Fruit fly (Drosophila melanogaster): Measurements from ENCODE around the gene CG43658.

The CG43658 gene

DNA sequence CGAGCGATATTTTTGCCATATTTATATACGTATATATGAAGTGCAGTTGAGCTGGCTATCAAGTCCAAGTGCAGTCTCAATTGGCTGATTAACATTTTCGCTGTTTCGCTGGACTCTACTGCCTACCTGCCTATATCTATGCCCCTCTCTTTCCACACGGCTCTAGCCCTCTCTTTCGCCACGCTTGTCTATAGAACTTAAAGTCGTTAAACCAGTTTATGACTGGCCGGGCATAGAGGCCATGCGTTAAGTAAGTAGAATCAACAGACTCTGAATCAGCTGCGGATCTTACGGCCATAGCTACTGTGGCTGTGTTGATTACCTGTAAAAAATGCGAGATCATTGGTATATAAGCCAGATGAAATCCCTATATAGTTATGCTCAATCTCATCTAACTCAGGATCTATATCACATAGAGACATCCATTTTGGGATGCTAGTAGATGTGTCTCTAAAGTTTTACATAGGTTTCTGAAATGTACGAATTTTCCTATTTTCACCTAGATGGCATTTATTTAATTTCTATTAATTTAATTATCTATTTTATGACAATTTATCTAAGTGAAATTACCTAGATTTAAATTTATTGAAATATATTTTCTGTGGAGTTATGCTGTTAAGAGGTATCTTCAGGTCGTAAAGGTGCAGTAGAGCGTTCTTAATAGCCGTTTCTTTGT lies 20.8 kb upstream of the CG43658 start:
- TF ChIP-seq CG15710 (tag; optimal IDR thresholded peaks at IDR 0.05) = peak; percentile 57
- peak; percentile 66 for TF ChIP-seq CG9948 (tag; optimal IDR thresholded peaks at IDR 0.05)
- TF ChIP-seq Pif1B (GFP tag; optimal IDR thresholded peaks at IDR 0.05) = peak; percentile 42
- TF ChIP-seq CG13204 (GFP tag; optimal IDR thresholded peaks at IDR 0.05) = no peak
- TF ChIP-seq CG12605 (GFP tag; IDR thresholded peaks at IDR 0.05) = no peak
- TF ChIP-seq CG8159 (tag; optimal IDR thresholded peaks at IDR 0.05) = peak; percentile 69
- TF ChIP-seq Pif1A (GFP tag; optimal IDR thresholded peaks at IDR 0.05) = peak; percentile 27
- no peak for TF ChIP-seq rn (GFP tag; IDR thresholded peaks at IDR 0.05)
- TF ChIP-seq Snoo (tag; optimal IDR thresholded peaks at IDR 0.05) = peak; percentile 29
- no peak for TF ChIP-seq fd96Ca (GFP tag; IDR thresholded peaks at IDR 0.05)
- no peak for TF ChIP-seq CG32121 (GFP tag; IDR thresholded peaks at IDR 0.05)
- no peak for TF ChIP-seq CG4496 (GFP tag; IDR thresholded peaks at IDR 0.05)
- TF ChIP-seq Ets98B (GFP tag; IDR thresholded peaks at IDR 0.05) = no peak
- TF ChIP-seq EcR (GFP tag; optimal IDR thresholded peaks at IDR 0.05) = peak; percentile 59
- peak; percentile 73 for TF ChIP-seq CG14655 (GFP tag; optimal IDR thresholded peaks at IDR 0.05)
- TF ChIP-seq CG10348 (GFP tag; IDR thresholded peaks at IDR 0.05) = no peak
- TF ChIP-seq CG17806 (tag; optimal IDR thresholded peaks at IDR 0.05) = peak; percentile 45
- peak; percentile 42 for TF ChIP-seq CG8301 (tag; optimal IDR thresholded peaks at IDR 0.05)
- TF ChIP-seq D1 (tag; optimal IDR thresholded peaks at IDR 0.05) = peak; percentile 3
- TF ChIP-seq CG34367 (tag; optimal IDR thresholded peaks at IDR 0.05) = peak; percentile 11
- TF ChIP-seq gl (tag; optimal IDR thresholded peaks at IDR 0.05) = no peak

- no peak for TF ChIP-seq CG13204 (GFP tag; optimal IDR thresholded peaks at IDR 0.05)
- TF ChIP-seq CG9948 (tag; optimal IDR thresholded peaks at IDR 0.05) = no peak
- TF ChIP-seq CG8301 (tag; optimal IDR thresholded peaks at IDR 0.05) = no peak
- no peak for TF ChIP-seq CG8159 (tag; optimal IDR thresholded peaks at IDR 0.05)
- no peak for TF ChIP-seq gl (tag; optimal IDR thresholded peaks at IDR 0.05)
- TF ChIP-seq Pif1A (GFP tag; optimal IDR thresholded peaks at IDR 0.05) = no peak
- TF ChIP-seq CG14655 (GFP tag; optimal IDR thresholded peaks at IDR 0.05) = no peak
- no peak for TF ChIP-seq Ets98B (GFP tag; IDR thresholded peaks at IDR 0.05)
- TF ChIP-seq CG4496 (GFP tag; IDR thresholded peaks at IDR 0.05) = no peak
- no peak for TF ChIP-seq Snoo (tag; optimal IDR thresholded peaks at IDR 0.05)
- no peak for TF ChIP-seq rn (GFP tag; IDR thresholded peaks at IDR 0.05)
- TF ChIP-seq D1 (tag; optimal IDR thresholded peaks at IDR 0.05) = no peak
- no peak for TF ChIP-seq CG34367 (tag; optimal IDR thresholded peaks at IDR 0.05)
- no peak for TF ChIP-seq CG15710 (tag; optimal IDR thresholded peaks at IDR 0.05)
- no peak for TF ChIP-seq EcR (GFP tag; optimal IDR thresholded peaks at IDR 0.05)
- TF ChIP-seq Pif1B (GFP tag; optimal IDR thresholded peaks at IDR 0.05) = no peak
- no peak for TF ChIP-seq fd96Ca (GFP tag; IDR thresholded peaks at IDR 0.05)
Observed at dm6 chrX:17580954-17581353, 20.0 kb upstream of the CG43658 start.

- TF ChIP-seq CG13204 (GFP tag; optimal IDR thresholded peaks at IDR 0.05) (no peak), Pif1B (GFP tag; optimal IDR thresholded peaks at IDR 0.05) (no peak), Pif1A (GFP tag; optimal IDR thresholded peaks at IDR 0.05) (peak; percentile 30), CG4496 (GFP tag; IDR thresholded peaks at IDR 0.05) (0 out of 3 replicates have a peak, but pooled peaks have one; percentile 59), CG12605 (GFP tag; IDR thresholded peaks at IDR 0.05) (peak; percentile 36; the same call in 1 of the 2 replicates), CG8301 (tag; optimal IDR thresholded peaks at IDR 0.05) (peak; percentile 0), Ets98B (GFP tag; IDR thresholded peaks at IDR 0.05) (peak; percentile 64)
Observed at dm6 chrX:17579782-17580451, 18.9 kb upstream of the CG43658 start, which contains the start of gene CG12991. CG12991 (plus strand) TSS chrX:17579861.

DNA sequence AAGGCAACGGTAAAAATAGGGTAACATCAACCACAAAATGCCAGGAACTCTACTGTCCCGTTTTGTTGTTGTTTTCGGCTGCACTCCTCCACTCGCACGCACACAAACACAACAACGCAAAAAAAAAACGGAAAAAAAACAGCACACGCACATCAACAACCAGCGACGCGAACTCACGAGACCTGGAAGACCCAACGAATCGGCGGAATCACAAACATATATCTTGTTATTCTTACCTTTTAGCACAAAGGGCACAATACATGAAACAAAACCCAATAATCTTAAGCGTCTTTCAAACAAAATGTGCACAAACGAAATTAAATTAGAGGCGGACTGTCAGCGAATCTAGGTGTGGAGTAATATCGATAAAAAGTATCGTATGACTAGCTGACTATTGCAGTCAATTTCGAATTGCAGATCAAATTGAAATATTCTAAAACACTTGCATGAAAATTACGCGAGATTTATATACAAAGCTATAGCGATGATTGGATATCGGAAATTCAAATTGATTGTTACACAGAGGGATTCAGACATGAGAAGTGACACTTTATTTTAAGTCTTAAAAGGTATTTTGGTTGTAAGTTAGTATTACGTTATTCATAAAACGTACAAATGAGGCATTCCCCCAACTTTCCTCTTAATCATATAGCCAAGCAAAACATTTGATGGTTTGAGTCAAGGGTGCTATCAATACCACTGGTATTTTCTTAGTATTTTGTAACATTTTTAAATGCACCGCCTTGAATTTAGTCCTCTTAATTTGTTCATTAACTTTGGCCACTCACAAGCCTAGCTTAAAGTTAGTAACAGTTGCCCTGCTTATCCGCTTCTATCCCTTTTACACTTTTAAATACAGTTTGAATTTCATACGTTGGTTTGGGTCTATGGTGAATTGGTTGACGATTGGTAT lies 18.1 kb upstream of the CG43658 start, which contains the start of gene Ankle2:
TSS of gene Ankle2 (minus strand) at position 361 of the 913 bp plus-strand sequence.
- TF ChIP-seq CG15710 (tag; optimal IDR thresholded peaks at IDR 0.05) (no peak), CG8301 (tag; optimal IDR thresholded peaks at IDR 0.05) (no peak), CG32121 (GFP tag; IDR thresholded peaks at IDR 0.05) (0 out of 2 replicates have a peak, but pooled peaks have one; percentile 20), CG10348 (GFP tag; IDR thresholded peaks at IDR 0.05) (no peak), CG17806 (tag; optimal IDR thresholded peaks at IDR 0.05) (no peak)

- peak; percentile 3 for TF ChIP-seq D1 (tag; optimal IDR thresholded peaks at IDR 0.05)
- TF ChIP-seq rn (GFP tag; IDR thresholded peaks at IDR 0.05) = 0 out of 2 replicates have a peak, but pooled peaks have one; percentile 30
- TF ChIP-seq CG15710 (tag; optimal IDR thresholded peaks at IDR 0.05) = peak; percentile 38
- peak; percentile 18 for TF ChIP-seq Snoo (tag; optimal IDR thresholded peaks at IDR 0.05)
- no peak for TF ChIP-seq gl (tag; optimal IDR thresholded peaks at IDR 0.05)
- TF ChIP-seq EcR (GFP tag; optimal IDR thresholded peaks at IDR 0.05) = no peak
- peak; percentile 47 for TF ChIP-seq CG8301 (tag; optimal IDR thresholded peaks at IDR 0.05)
- TF ChIP-seq CG12605 (GFP tag; IDR thresholded peaks at IDR 0.05) = peak; percentile 31
- no peak for TF ChIP-seq CG13204 (GFP tag; optimal IDR thresholded peaks at IDR 0.05)
- peak; percentile 37 for TF ChIP-seq CG9948 (tag; optimal IDR thresholded peaks at IDR 0.05)
- peak; percentile 6 for TF ChIP-seq CG17806 (tag; optimal IDR thresholded peaks at IDR 0.05)
- TF ChIP-seq CG10348 (GFP tag; IDR thresholded peaks at IDR 0.05) = no peak
- peak; percentile 40 for TF ChIP-seq CG8159 (tag; optimal IDR thresholded peaks at IDR 0.05)
- peak; percentile 61; the same call in 2 of the 3 replicates for TF ChIP-seq fd96Ca (GFP tag; IDR thresholded peaks at IDR 0.05)
- TF ChIP-seq Pif1B (GFP tag; optimal IDR thresholded peaks at IDR 0.05) = peak; percentile 49
- TF ChIP-seq CG32121 (GFP tag; IDR thresholded peaks at IDR 0.05) = peak; percentile 59
- no peak for TF ChIP-seq CG34367 (tag; optimal IDR thresholded peaks at IDR 0.05)
- peak; percentile 65 for TF ChIP-seq Ets98B (GFP tag; IDR thresholded peaks at IDR 0.05)
- TF ChIP-seq CG14655 (GFP tag; optimal IDR thresholded peaks at IDR 0.05) = peak; percentile 61
- TF ChIP-seq Pif1A (GFP tag; optimal IDR thresholded peaks at IDR 0.05) = peak; percentile 37
- TF ChIP-seq CG4496 (GFP tag; IDR thresholded peaks at IDR 0.05) = peak; percentile 28; the same call in 1 of the 3 replicates
Observed at dm6 chrX:17578124-17578523, 17.1 kb upstream of the CG43658 start.
